Worm (Caenorhabditis elegans): Measurements from ENCODE around the gene vha-2.

vha-2 gene

ce11 chrIII:9826005-9826404 lies 44.0 kb downstream of the vha-2 start (continued):
- no peak for TF ChIP-seq F26F4.8 (GFP tag; conservative IDR thresholded peaks at IDR 0.05)
- peak; percentile 17 for TF ChIP-seq nhr-28 (tag; optimal IDR thresholded peaks at IDR 0.05)
- peak in 1 of 2 experiments; percentile 9 for TF ChIP-seq hif-1 (tag; optimal IDR thresholded peaks at IDR 0.05)
- no peak for TF ChIP-seq set-16 (GFP tag; IDR thresholded peaks at IDR 0.05)
- no peak for TF ChIP-seq nhr-237 (tag; optimal IDR thresholded peaks at IDR 0.05)
- peak; percentile 70 for TF ChIP-seq mep-1 (tag; optimal IDR thresholded peaks at IDR 0.05)
- TF ChIP-seq snpc-4 (tag; optimal IDR thresholded peaks at IDR 0.05), result no peak
- no peak for TF ChIP-seq lim-7 (GFP tag; IDR thresholded peaks at IDR 0.05)
- TF ChIP-seq egl-43 (GFP tag; IDR thresholded peaks at IDR 0.05), result no peak
- TF ChIP-seq dve-1 (tag; optimal IDR thresholded peaks at IDR 0.05; ENCODE audit: insufficient read depth), result peak; percentile 67
- no peak for TF ChIP-seq daf-12 (tag; optimal IDR thresholded peaks at IDR 0.05)
- TF ChIP-seq hlh-30 (tag; optimal IDR thresholded peaks at IDR 0.05; ENCODE audit: insufficient read depth), result peak; percentile 92
- peak; percentile 87 for TF ChIP-seq aha-1 (tag)
- TF ChIP-seq daf-16 (GFP tag; optimal IDR thresholded peaks at IDR 0.05), result no peak
- peak; percentile 49 for TF ChIP-seq daf-16 (tag; optimal IDR thresholded peaks at IDR 0.05)
- 0 out of 2 replicates have a peak, but pooled peaks have one; percentile 45 for TF ChIP-seq lin-1 (GFP tag; IDR thresholded peaks at IDR 0.05)
- no peak for TF ChIP-seq madf-9 (GFP tag; conservative IDR thresholded peaks at IDR 0.05)

DNA sequence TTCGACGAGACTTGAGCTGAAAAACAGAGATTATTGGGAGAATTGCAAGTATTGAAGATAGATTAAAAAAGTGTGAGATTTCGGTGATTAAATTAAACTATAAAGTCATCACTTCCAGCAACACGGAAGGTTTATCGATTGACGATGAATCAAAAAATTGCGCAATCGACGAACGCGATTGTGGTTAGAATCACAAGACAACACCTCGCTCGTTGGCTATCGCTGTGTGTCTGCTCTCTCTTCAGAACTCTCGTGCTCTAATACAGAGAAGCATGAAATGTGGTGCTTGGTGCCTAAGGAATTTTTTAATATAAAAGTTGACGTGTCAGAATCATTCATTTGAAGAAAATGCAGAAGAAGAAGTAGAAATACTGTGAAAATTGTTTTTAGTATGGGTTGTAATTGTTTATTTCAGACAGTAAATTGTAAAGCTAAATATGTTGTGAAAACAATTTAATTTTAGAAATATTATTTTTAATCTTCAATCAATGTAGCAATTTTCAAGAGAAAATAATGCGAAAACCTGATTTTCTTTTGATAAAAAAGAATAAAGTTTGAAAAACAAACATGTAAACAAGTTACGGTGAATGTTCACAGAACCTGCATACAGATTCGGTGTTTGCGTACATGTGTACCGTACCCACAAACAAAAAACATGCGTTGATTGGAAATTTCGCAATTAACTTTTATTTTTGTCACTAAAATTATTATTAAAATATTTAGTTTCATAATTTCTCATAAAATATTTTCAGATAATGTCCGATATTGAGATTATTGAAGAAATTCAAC lies 45.4 kb downstream of the vha-2 start, which contains the start of the genes ZK632.10 and ZK632.11:
Gene ZK632.10 (minus strand): TSS at position 560 of the 789 bp plus-strand sequence.
Gene ZK632.11 (plus strand): TSS at position 753 of the 789 bp plus-strand sequence.
- TF ChIP-seq lir-3 (tag; optimal IDR thresholded peaks at IDR 0.05), result no peak
- TF ChIP-seq hlh-11 (tag; optimal IDR thresholded peaks at IDR 0.05), result peak; percentile 26
- TF ChIP-seq lim-7 (GFP tag; IDR thresholded peaks at IDR 0.05), result peak; percentile 16; the same call in 1 of the 2 replicates
- TF ChIP-seq fos-1 (tag; optimal IDR thresholded peaks at IDR 0.05), result no peak
- peak in 1 of 2 experiments; percentile 74 for TF ChIP-seq unc-62 (GFP tag; optimal IDR thresholded peaks at IDR 0.05 in 1 of 2)
- TF ChIP-seq unc-62 (tag; optimal IDR thresholded peaks at IDR 0.05), result no peak
- no peak for TF ChIP-seq skn-1 (tag; optimal IDR thresholded peaks at IDR 0.05)
- peak; percentile 35 to 72 for TF ChIP-seq mdl-1 (tag; optimal IDR thresholded peaks at IDR 0.05)
- TF ChIP-seq pha-4 (GFP tag; IDR thresholded peaks at IDR 0.05), result no peak
- peak; percentile 87 for TF ChIP-seq pha-4 (tag; optimal IDR thresholded peaks at IDR 0.05)
- TF ChIP-seq dmd-9 (GFP tag; IDR thresholded peaks at IDR 0.05), result no peak
- peak; percentile 28 for TF ChIP-seq ztf-7 (tag; optimal IDR thresholded peaks at IDR 0.05)
- peak; percentile 44 for TF ChIP-seq dve-1 (tag; optimal IDR thresholded peaks at IDR 0.05; ENCODE audit: insufficient read depth)
- TF ChIP-seq egl-27 (tag; optimal IDR thresholded peaks at IDR 0.05), result no peak
- TF ChIP-seq F49E8.2 (tag; optimal IDR thresholded peaks at IDR 0.05; ENCODE audit: borderline replicate concordance), result no peak
- TF ChIP-seq mes-2 (tag; optimal IDR thresholded peaks at IDR 0.05; ENCODE audit: poor library complexity, severe bottlenecking), result peak; percentile 80
- TF ChIP-seq arid-1 (GFP tag; conservative IDR thresholded peaks at IDR 0.05), result no peak
- no peak for TF ChIP-seq tra-1 (GFP tag; IDR thresholded peaks at IDR 0.05)
- TF ChIP-seq daf-16 (GFP tag; optimal IDR thresholded peaks at IDR 0.05), result peak in 1 of 2 experiments; percentile 27
- peak; percentile 93 for TF ChIP-seq daf-16 (tag; optimal IDR thresholded peaks at IDR 0.05)
- no peak for TF ChIP-seq nhr-76 (tag; optimal IDR thresholded peaks at IDR 0.05)
- peak; percentile 89 for TF ChIP-seq hlh-30 (tag; optimal IDR thresholded peaks at IDR 0.05; ENCODE audit: insufficient read depth)
- TF ChIP-seq pqm-1 (tag; optimal IDR thresholded peaks at IDR 0.05), result no peak
- no peak for TF ChIP-seq F10B5.3 (tag; optimal IDR thresholded peaks at IDR 0.05)
- peak; percentile 56 for TF ChIP-seq unc-130 (GFP tag; optimal IDR thresholded peaks at IDR 0.05)
- TF ChIP-seq rbr-2 (tag; optimal IDR thresholded peaks at IDR 0.05), result peak; percentile 6
- 0 out of 2 replicates have a peak, but pooled peaks have one; percentile 28 for TF ChIP-seq ctbp-1 (GFP tag; IDR thresholded peaks at IDR 0.05)
- TF ChIP-seq mep-1 (tag; optimal IDR thresholded peaks at IDR 0.05), result peak; percentile 53
- TF ChIP-seq lsy-2 (tag; optimal IDR thresholded peaks at IDR 0.05), result peak; percentile 61 to 98
- TF ChIP-seq lin-38 (GFP tag; IDR thresholded peaks at IDR 0.05), result peak; percentile 34
- TF ChIP-seq lin-1 (GFP tag; IDR thresholded peaks at IDR 0.05), result 0 out of 2 replicates have a peak, but pooled peaks have one; percentile 7
- TF ChIP-seq T20F7.1 (GFP tag; optimal IDR thresholded peaks at IDR 0.05), result peak; percentile 32
- TF ChIP-seq dmd-6 (GFP tag; IDR thresholded peaks at IDR 0.05), result peak; percentile 52
- peak; percentile 40 for TF ChIP-seq dpl-1 (GFP tag; optimal IDR thresholded peaks at IDR 0.05)

Measured in whole organism, L4 larva.